Fruit fly (Drosophila melanogaster) whole organism, prepupa: ENCODE results near the gene Spt20.

Experiments
- Blimp-1 ChIP-seq: fragments of 200-800 bp; sonication (Bioruptor generic); optimal IDR thresholded peaks from 3 replicates; lab custom pipeline; 2017; ENCODE audit warnings: missing biosample characterization, missing genetic modification characterization, mild to moderate bottlenecking, moderate library complexity, missing genetic modification reagents
- CG10631 ChIP-seq: fragments of 200-800 bp; sonication (Bioruptor generic); optimal IDR thresholded peaks from 2 replicates; lab custom pipeline; 2016; ENCODE audit warnings: missing biosample characterization, missing genetic modification characterization
- CG10669 ChIP-seq: fragments of 200-800 bp; sonication (Bioruptor generic); optimal IDR thresholded peaks from 3 replicates; lab custom pipeline; 2018; ENCODE audit warnings: missing biosample characterization, mild to moderate bottlenecking, missing genetic modification characterization, moderate library complexity
- CG11294 ChIP-seq: fragments of 200-800 bp; sonication (Bioruptor generic); IDR thresholded peaks from 2 replicates; pipeline ENCODE4 v1.3.6; 2022; ENCODE audit warnings: missing biosample characterization, missing genetic modification characterization
- CG11762 ChIP-seq: fragments of 200-800 bp; sonication (Bioruptor generic); optimal IDR thresholded peaks from 3 replicates; lab custom pipeline; 2016; ENCODE audit warnings: missing biosample characterization, missing genetic modification characterization; ENCODE audit not compliant: insufficient read depth
- CG11902 ChIP-seq: fragments of 200-800 bp; sonication (Bioruptor generic); optimal IDR thresholded peaks from 3 replicates; lab custom pipeline; 2016; ENCODE audit warnings: missing biosample characterization, missing genetic modification characterization
- CG15336 ChIP-seq: fragments of 200-800 bp; sonication (Bioruptor generic); IDR thresholded peaks from 2 replicates; pipeline ENCODE4 v1.3.6; 2022; ENCODE audit warnings: missing biosample characterization, missing genetic modification characterization
- CG1621 ChIP-seq: fragments of 200-800 bp; sonication (Bioruptor generic); optimal IDR thresholded peaks from 3 replicates; lab custom pipeline; 2018; ENCODE audit warnings: missing biosample characterization, mild to moderate bottlenecking, missing genetic modification characterization
- CG3032 ChIP-seq: fragments of 200-800 bp; optimal IDR thresholded peaks from 2 replicates; lab custom pipeline; 2019; ENCODE audit warnings: missing biosample characterization, mild to moderate bottlenecking, missing genetic modification characterization, moderate library complexity
- CG31627 ChIP-seq: fragments of 200-800 bp; sonication (Bioruptor generic); optimal IDR thresholded peaks from 3 replicates; lab custom pipeline; 2016; ENCODE audit warnings: missing biosample characterization, missing genetic modification characterization
- CG32006 ChIP-seq: fragments of 200-800 bp; sonication (Bioruptor generic); optimal IDR thresholded peaks from 3 replicates; lab custom pipeline; 2017; ENCODE audit warnings: missing biosample characterization, mild to moderate bottlenecking, missing genetic modification characterization
- CG34406 ChIP-seq: fragments of 200-800 bp; sonication (Bioruptor generic); optimal IDR thresholded peaks from 3 replicates; lab custom pipeline; 2016; ENCODE audit warnings: missing biosample characterization, missing genetic modification characterization
- CG3919 ChIP-seq: fragments of 200-800 bp; sonication (Bioruptor generic); optimal IDR thresholded peaks from 3 replicates; lab custom pipeline; 2016; ENCODE audit warnings: missing biosample characterization, missing genetic modification characterization
- CG4318 ChIP-seq: fragments of 200-800 bp; sonication (Bioruptor generic); optimal IDR thresholded peaks from 3 replicates; lab custom pipeline; 2017; ENCODE audit warnings: missing biosample characterization, mild to moderate bottlenecking, missing genetic modification characterization
- CG6163 ChIP-seq: fragments of 200-800 bp; sonication (Bioruptor generic); IDR thresholded peaks from 3 replicates; pipeline ENCODE4 v1.3.6; 2022; ENCODE audit warnings: missing biosample characterization, missing genetic modification characterization
- CG6276 ChIP-seq: fragments of 200-800 bp; sonication (Bioruptor generic); optimal IDR thresholded peaks from 2 replicates; lab custom pipeline; 2017; ENCODE audit warnings: missing biosample characterization, mild to moderate bottlenecking, missing genetic modification characterization
- CG6808 ChIP-seq: fragments of 200-800 bp; sonication (Bioruptor generic); optimal IDR thresholded peaks from 3 replicates; lab custom pipeline; 2017; ENCODE audit warnings: missing biosample characterization, missing genetic modification characterization, mild to moderate bottlenecking, moderate library complexity, missing genetic modification reagents
- CG6854 ChIP-seq: fragments of 200-800 bp; sonication (Bioruptor generic); optimal IDR thresholded peaks from 2 replicates; lab custom pipeline; 2017; ENCODE audit warnings: missing biosample characterization, mild to moderate bottlenecking, missing genetic modification characterization
- CG7368 ChIP-seq: fragments of 200-800 bp; sonication (Bioruptor generic); optimal IDR thresholded peaks from 3 replicates; lab custom pipeline; 2016; ENCODE audit warnings: missing biosample characterization, missing genetic modification characterization
- CG8119 ChIP-seq: fragments of 200-800 bp; sonication (Bioruptor generic); IDR thresholded peaks from 3 replicates; pipeline ENCODE4 v1.3.6; 2022; ENCODE audit warnings: missing biosample characterization, missing genetic modification characterization
- CG8319 ChIP-seq: fragments of 200-800 bp; sonication (Bioruptor generic); optimal IDR thresholded peaks from 3 replicates; lab custom pipeline; 2016; ENCODE audit warnings: missing biosample characterization, missing genetic modification characterization
- CG9139 ChIP-seq: fragments of 200-800 bp; sonication (Bioruptor generic); optimal IDR thresholded peaks from 3 replicates; lab custom pipeline; 2017; ENCODE audit warnings: missing biosample characterization, mild to moderate bottlenecking, missing genetic modification characterization
- Eip78C ChIP-seq: fragments of 200-800 bp; sonication (Bioruptor generic); peaks from one replicate; lab custom pipeline; 2016; ENCODE audit warnings: missing biosample characterization, missing genetic modification characterization
- Eip93F ChIP-seq: fragments of 200-800 bp; sonication (Bioruptor generic); optimal IDR thresholded peaks from 2 replicates; lab custom pipeline; 2016; ENCODE audit warnings: missing biosample characterization, mild to moderate bottlenecking, missing genetic modification characterization
- Ets21C ChIP-seq: fragments of 200-800 bp; sonication (Bioruptor generic); optimal IDR thresholded peaks from 3 replicates; lab custom pipeline; 2016; ENCODE audit warnings: missing biosample characterization, missing genetic modification characterization
- Gug ChIP-seq: fragments of 200-800 bp; sonication (Bioruptor generic); IDR thresholded peaks from 2 replicates; pipeline ENCODE4 v1.3.6; 2022; ENCODE audit warnings: missing biosample characterization, missing genetic modification characterization
- Hr38 ChIP-seq: sonication (Bioruptor generic); optimal IDR thresholded peaks from 2 replicates; lab custom pipeline; 2016; ENCODE audit warnings: missing biosample characterization, missing genetic modification characterization
- Hr39 ChIP-seq: fragments of 200-800 bp; sonication (Bioruptor generic); optimal IDR thresholded peaks from 2 replicates; lab custom pipeline; 2016; ENCODE audit warnings: missing biosample characterization, missing genetic modification characterization
- Hr4 ChIP-seq: fragments of 200-800 bp; sonication (Bioruptor generic); optimal IDR thresholded peaks from 3 replicates; lab custom pipeline; 2016; ENCODE audit warnings: missing biosample characterization, missing genetic modification characterization
- Lpt ChIP-seq: fragments of 200-800 bp; sonication (Bioruptor generic); optimal IDR thresholded peaks from 3 replicates; lab custom pipeline; 2016; ENCODE audit warnings: missing biosample characterization, missing genetic modification characterization
- Sox102F ChIP-seq: fragments of 200-800 bp; sonication (Bioruptor generic); optimal IDR thresholded peaks from 2 replicates; lab custom pipeline; 2016; ENCODE audit warnings: missing biosample characterization, mild to moderate bottlenecking, missing genetic modification characterization
- Sox15 ChIP-seq: fragments of 200-800 bp; sonication (Bioruptor generic); optimal IDR thresholded peaks from 3 replicates; lab custom pipeline; 2016; ENCODE audit warnings: missing biosample characterization, missing genetic modification characterization
- achi ChIP-seq: fragments of 200-800 bp; sonication (Bioruptor generic); optimal IDR thresholded peaks from 3 replicates; lab custom pipeline; 2016; ENCODE audit warnings: missing biosample characterization, missing genetic modification characterization
- acj6 ChIP-seq: fragments of 200-800 bp; sonication (Bioruptor generic); optimal IDR thresholded peaks from 3 replicates; lab custom pipeline; 2016; ENCODE audit warnings: missing biosample characterization, missing genetic modification characterization
- dac ChIP-seq: fragments of 200-800 bp; sonication (Bioruptor generic); optimal IDR thresholded peaks from 2 replicates; lab custom pipeline; 2017; ENCODE audit warnings: missing biosample characterization, mild to moderate bottlenecking, missing genetic modification characterization
- dsx ChIP-seq: fragments of 200-800 bp; optimal IDR thresholded peaks from 3 replicates; lab custom pipeline; 2019; ENCODE audit warnings: missing biosample characterization, mild to moderate bottlenecking, missing genetic modification characterization, moderate library complexity; ENCODE audit not compliant: poor library complexity, severe bottlenecking
- eg ChIP-seq: fragments of 200-800 bp; sonication (Bioruptor generic); IDR thresholded peaks from 3 replicates; pipeline ENCODE4 v1.3.6; 2022; ENCODE audit warnings: missing biosample characterization, missing genetic modification characterization
- fd59A ChIP-seq: fragments of 200-800 bp; sonication (Bioruptor generic); optimal IDR thresholded peaks from 2 replicates; lab custom pipeline; 2017; ENCODE audit warnings: missing biosample characterization, mild to moderate bottlenecking, missing genetic modification characterization, missing genetic modification reagents
- fd85E ChIP-seq: fragments of 200-800 bp; sonication (Bioruptor generic); optimal IDR thresholded peaks from 3 replicates; lab custom pipeline; 2016; ENCODE audit warnings: missing biosample characterization, missing genetic modification characterization
- fkh ChIP-seq: fragments of 200-800 bp; sonication (Bioruptor generic); optimal IDR thresholded peaks from 3 replicates; lab custom pipeline; 2017; ENCODE audit warnings: missing biosample characterization, mild to moderate bottlenecking, missing genetic modification characterization, moderate library complexity
- lz ChIP-seq: fragments of 200-800 bp; sonication (Bioruptor generic); optimal IDR thresholded peaks from 3 replicates; lab custom pipeline; 2016; ENCODE audit warnings: missing biosample characterization, missing genetic modification characterization
- salr ChIP-seq, 2 experiments: fragments of 200-800 bp; sonication (Bioruptor generic); optimal IDR thresholded peaks; 3 replicates each; lab custom pipeline; 2016 to 2018; ENCODE audit warnings: missing biosample characterization in 2 of 2, missing genetic modification characterization in 2 of 2, mild to moderate bottlenecking in 1 of 2
- spab ChIP-seq: fragments of 200-800 bp; sonication (Bioruptor generic); optimal IDR thresholded peaks from 2 replicates; lab custom pipeline; 2017; ENCODE audit warnings: missing biosample characterization, mild to moderate bottlenecking, missing genetic modification characterization, missing genetic modification reagents
- ss ChIP-seq, 2 experiments: fragments of 200-800 bp; sonication (Bioruptor generic); optimal IDR thresholded peaks; 2 replicates in 1 of 2; 3 replicates in 1 of 2; lab custom pipeline; 2017 to 2018; ENCODE audit warnings: mild to moderate bottlenecking in 2 of 2, missing biosample characterization in 2 of 2, missing genetic modification characterization in 2 of 2, moderate library complexity in 1 of 2
- svp ChIP-seq: fragments of 200-800 bp; sonication (Bioruptor generic); peaks from one replicate; lab custom pipeline; 2016; ENCODE audit warnings: missing biosample characterization, missing genetic modification characterization
- topi ChIP-seq: fragments of 200-800 bp; sonication (Bioruptor generic); optimal IDR thresholded peaks from 3 replicates; lab custom pipeline; 2016; ENCODE audit warnings: missing biosample characterization, missing genetic modification characterization

The Spt20 gene

dm6 chr3L:13495065-13495464 is 7.4 kb upstream of the Spt20 start (continued):
- TF ChIP-seq Hr38 (peak; percentile 56), CG11762 (GFP tag; lab: Kevin White, UChicago) (peak; percentile 73), CG10631 (GFP tag; lab: Kevin White, UChicago) (peak; percentile 57), Sox102F (GFP tag; lab: Kevin White, UChicago) (no peak), dsx (GFP tag; lab: Kevin White, UChicago) (peak; percentile 71), CG3919 (GFP tag; lab: Kevin White, UChicago) (peak; percentile 75), Blimp-1 (no peak), CG31627 (GFP tag; lab: Kevin White, UChicago) (no peak), CG1621 (tag; lab: Kevin White, UChicago) (peak; percentile 82), Eip78C (GFP tag; lab: Kevin White, UChicago) (peak; percentile 89), CG11294 (GFP tag; lab: Robert Waterston, UW) (peak; percentile 30; the same call in 1 of the 2 replicates), Hr39 (no peak), CG11902 (GFP tag; lab: Kevin White, UChicago) (no peak), ss (GFP tag; optimal IDR thresholded peaks at IDR 0.05; lab: Kevin White, UChicago) (peak; percentile 94), Gug (GFP tag; lab: Robert Waterston, UW) (peak; percentile 60), CG6276 (peak; percentile 84), CG6854 (GFP tag; lab: Kevin White, UChicago) (no peak), CG7368 (peak; percentile 66), CG32006 (peak; percentile 64), CG4318 (GFP tag; lab: Kevin White, UChicago) (no peak), CG8119 (GFP tag; lab: Robert Waterston, UW) (peak; percentile 93), CG6808 (peak; percentile 94), fd85E (GFP tag; lab: Kevin White, UChicago) (no peak)

dm6 chr3L:13497720-13498355 is 4.7 kb upstream of the Spt20 start:
- TF ChIP-seq CG6163 (GFP tag; lab: Robert Waterston, UW) (peak; percentile 56; the same call in 2 of the 3 replicates), Lpt (GFP tag; lab: Kevin White, UChicago) (peak; percentile 36), CG3032 (tag; lab: Kevin White, UChicago) (peak; percentile 35), dsx (GFP tag; lab: Kevin White, UChicago) (peak; percentile 67), lz (GFP tag; lab: Kevin White, UChicago) (no peak), CG15336 (GFP tag; lab: Robert Waterston, UW) (peak; percentile 17; the same call in 1 of the 2 replicates), Hr4 (GFP tag; lab: Kevin White, UChicago) (no peak), acj6 (GFP tag; lab: Kevin White, UChicago) (no peak), fkh (peak; percentile 80), topi (GFP tag; lab: Kevin White, UChicago) (no peak), CG8319 (no peak), CG6808 (peak; percentile 72), CG1621 (tag; lab: Kevin White, UChicago) (peak; percentile 52), CG9139 (peak; percentile 47), salr (GFP tag; optimal IDR thresholded peaks at IDR 0.05; lab: Kevin White, UChicago) (no peak), Ets21C (GFP tag; lab: Kevin White, UChicago) (no peak), dac (GFP tag; lab: Kevin White, UChicago) (no peak), Gug (GFP tag; lab: Robert Waterston, UW) (no peak), CG6276 (peak; percentile 41), CG32006 (peak; percentile 23), spab (GFP tag; lab: Kevin White, UChicago) (peak; percentile 59), Eip78C (GFP tag; lab: Kevin White, UChicago) (peak; percentile 39), achi (GFP tag; lab: Kevin White, UChicago) (no peak), CG10669 (GFP tag; lab: Kevin White, UChicago) (peak; percentile 46), CG3919 (GFP tag; lab: Kevin White, UChicago) (peak; percentile 16), CG6854 (GFP tag; lab: Kevin White, UChicago) (peak; percentile 38), fd85E (GFP tag; lab: Kevin White, UChicago) (no peak), svp (peak; percentile 17), CG10631 (GFP tag; lab: Kevin White, UChicago) (no peak), Sox15 (GFP tag; lab: Kevin White, UChicago) (no peak), ss (GFP tag; optimal IDR thresholded peaks at IDR 0.05; lab: Kevin White, UChicago) (peak; percentile 80 to 81), fd59A (GFP tag; lab: Kevin White, UChicago) (peak; percentile 6), eg (GFP tag; lab: Robert Waterston, UW) (peak; percentile 64; the same call in 1 of the 3 replicates), Sox102F (GFP tag; lab: Kevin White, UChicago) (no peak), CG8119 (GFP tag; lab: Robert Waterston, UW) (peak; percentile 39; the same call in 1 of the 3 replicates), Hr39 (no peak), CG11902 (GFP tag; lab: Kevin White, UChicago) (no peak), CG34406 (peak; percentile 1), Eip93F (no peak)
